Worm (Caenorhabditis elegans) whole organism, L3 larva: ENCODE measurements around the gene dhhc-13.

Experiments
- R02D3.7 ChIP-seq: fragments of 150-350 bp; optimal IDR thresholded peaks from 2 replicates; lab custom pipeline; 2014; ENCODE audit warnings: missing biosample characterization, missing genetic modification characterization
- ZK546.5 ChIP-seq: sonication (generic microtip); optimal IDR thresholded peaks from 2 replicates; lab custom pipeline; 2017; ENCODE audit warnings: missing biosample characterization, missing genetic modification characterization
- aly-2 ChIP-seq: fragments of 150-350 bp; optimal IDR thresholded peaks from 2 replicates; lab custom pipeline; 2014; ENCODE audit warnings: missing biosample characterization, missing genetic modification characterization
- ceh-16 ChIP-seq: sonication (generic microtip); optimal IDR thresholded peaks from 2 replicates; lab custom pipeline; 2017; ENCODE audit warnings: missing biosample characterization, missing genetic modification characterization
- ceh-28 ChIP-seq: fragments of 150-350 bp; optimal IDR thresholded peaks from 2 replicates; lab custom pipeline; 2014; ENCODE audit warnings: missing biosample characterization, missing genetic modification reagents, missing genetic modification characterization
- ceh-82 ChIP-seq: fragments of 150-350 bp; optimal IDR thresholded peaks from 2 replicates; lab custom pipeline; 2014; ENCODE audit warnings: missing biosample characterization, missing genetic modification characterization
- ceh-9 ChIP-seq: sonication (generic microtip); optimal IDR thresholded peaks from 2 replicates; lab custom pipeline; 2018; ENCODE audit warnings: missing biosample characterization, missing genetic modification characterization
- daf-12 ChIP-seq: fragments of 150-350 bp; optimal IDR thresholded peaks from 2 replicates; lab custom pipeline; 2014; ENCODE audit warnings: missing biosample characterization, missing genetic modification reagents, missing genetic modification characterization
- egl-27 ChIP-seq: sonication (generic microtip); optimal IDR thresholded peaks from 4 replicates; lab custom pipeline; 2017; ENCODE audit warnings: missing biosample characterization, missing genetic modification reagents, missing genetic modification characterization
- egl-5 ChIP-seq: fragments of 150-350 bp; optimal IDR thresholded peaks from 2 replicates; lab custom pipeline; 2017; ENCODE audit warnings: missing biosample characterization, missing genetic modification reagents, missing genetic modification characterization, inconsistent platforms
- elt-1 ChIP-seq: fragments of 150-350 bp; optimal IDR thresholded peaks from 2 replicates; lab custom pipeline; 2014; ENCODE audit warnings: missing biosample characterization, missing genetic modification characterization
- elt-2 ChIP-seq: sonication (generic microtip); optimal IDR thresholded peaks from 2 replicates; lab custom pipeline; 2016; ENCODE audit warnings: missing genetic modification reagents, mild to moderate bottlenecking, missing genetic modification characterization, missing compliant biosample characterization
- elt-3 ChIP-seq, 3 experiments: fragments of 150-350 bp in 1 of 3; sonication (generic microtip) in 2 of 3; optimal IDR thresholded peaks; 2 replicates in 2 of 3; 4 replicates in 1 of 3; lab custom pipeline; 2014 to 2017; ENCODE audit warnings: missing biosample characterization in 3 of 3, missing genetic modification characterization in 3 of 3
- eor-1 ChIP-seq, 2 experiments: fragments of 150-350 bp; optimal IDR thresholded peaks; 2 replicates each; lab custom pipeline; 2014 to 2018; ENCODE audit warnings: missing biosample characterization in 2 of 2, missing genetic modification characterization in 2 of 2
- fkh-10 ChIP-seq: sonication (generic microtip); optimal IDR thresholded peaks from 2 replicates; lab custom pipeline; 2017; ENCODE audit warnings: missing biosample characterization, missing genetic modification reagents, missing genetic modification characterization
- fkh-2 ChIP-seq: fragments of 150-350 bp; optimal IDR thresholded peaks from 2 replicates; lab custom pipeline; 2014; ENCODE audit warnings: missing biosample characterization, missing genetic modification reagents, missing genetic modification characterization
- fos-1 ChIP-seq: fragments of 150-350 bp; optimal IDR thresholded peaks from 2 replicates; lab custom pipeline; 2014; ENCODE audit warnings: missing biosample characterization, missing genetic modification characterization
- hmg-11 ChIP-seq: sonication (generic microtip); optimal IDR thresholded peaks from 2 replicates; lab custom pipeline; 2016; ENCODE audit warnings: missing genetic modification characterization, missing compliant biosample characterization
- jun-1 ChIP-seq: fragments of 150-350 bp; optimal IDR thresholded peaks from 2 replicates; lab custom pipeline; 2014; ENCODE audit warnings: missing biosample characterization, missing genetic modification reagents, missing genetic modification characterization
- lin-15B ChIP-seq: fragments of 150-350 bp; optimal IDR thresholded peaks from 2 replicates; lab custom pipeline; 2014; ENCODE audit warnings: missing biosample characterization, missing genetic modification characterization
- lin-39 ChIP-seq: fragments of 150-350 bp; optimal IDR thresholded peaks from 2 replicates; lab custom pipeline; 2018; ENCODE audit warnings: missing biosample characterization, missing genetic modification reagents, missing genetic modification characterization
- lsy-12 ChIP-seq: sonication (generic microtip); optimal IDR thresholded peaks from 2 replicates; lab custom pipeline; 2016; ENCODE audit warnings: mild to moderate bottlenecking, missing genetic modification characterization, missing compliant biosample characterization
- mdl-1 ChIP-seq: fragments of 150-350 bp; optimal IDR thresholded peaks from 2 replicates; lab custom pipeline; 2014; ENCODE audit warnings: missing biosample characterization, missing genetic modification characterization
- mml-1 ChIP-seq: fragments of 150-350 bp; sonication (generic microtip); optimal IDR thresholded peaks from 3 replicates; lab custom pipeline; 2014; ENCODE audit warnings: missing biosample characterization, missing genetic modification characterization
- nfya-1 ChIP-seq: sonication (generic microtip); optimal IDR thresholded peaks from 2 replicates; lab custom pipeline; 2017; ENCODE audit warnings: missing genetic modification characterization, mild to moderate bottlenecking, missing compliant biosample characterization, antibody characterized with exemption, moderate library complexity; ENCODE audit not compliant: insufficient read depth
- nhr-11 ChIP-seq: fragments of 150-350 bp; optimal IDR thresholded peaks from 2 replicates; lab custom pipeline; 2014; ENCODE audit warnings: missing biosample characterization, missing genetic modification characterization
- nhr-12 ChIP-seq: fragments of 150-350 bp; optimal IDR thresholded peaks from 2 replicates; lab custom pipeline; 2014; ENCODE audit warnings: missing biosample characterization, missing genetic modification characterization
- nhr-23 ChIP-seq: fragments of 150-350 bp; optimal IDR thresholded peaks from 2 replicates; lab custom pipeline; 2014; ENCODE audit warnings: missing biosample characterization, missing genetic modification reagents, missing genetic modification characterization
- nhr-237 ChIP-seq: fragments of 150-350 bp; optimal IDR thresholded peaks from 2 replicates; lab custom pipeline; 2014; ENCODE audit warnings: missing biosample characterization, missing genetic modification characterization
- nhr-25 ChIP-seq: sonication (generic microtip); optimal IDR thresholded peaks from 2 replicates; lab custom pipeline; 2017; ENCODE audit warnings: missing biosample characterization, missing genetic modification characterization
- nhr-28 ChIP-seq: fragments of 150-350 bp; optimal IDR thresholded peaks from 2 replicates; lab custom pipeline; 2014; ENCODE audit warnings: missing biosample characterization, missing genetic modification characterization
- nhr-43 ChIP-seq: sonication (generic microtip); optimal IDR thresholded peaks from 2 replicates; lab custom pipeline; 2016; ENCODE audit warnings: mild to moderate bottlenecking, missing genetic modification characterization, missing compliant biosample characterization; ENCODE audit not compliant: poor library complexity, severe bottlenecking
- nhr-67 ChIP-seq: fragments of 150-350 bp; optimal IDR thresholded peaks from 2 replicates; lab custom pipeline; 2014; ENCODE audit warnings: missing biosample characterization, missing genetic modification characterization
- nhr-76 ChIP-seq: fragments of 150-350 bp; sonication (generic microtip); optimal IDR thresholded peaks from 5 replicates; lab custom pipeline; 2014; ENCODE audit warnings: missing biosample characterization, missing genetic modification characterization
- nhr-77 ChIP-seq: fragments of 150-350 bp; optimal IDR thresholded peaks from 2 replicates; lab custom pipeline; 2014; ENCODE audit warnings: missing biosample characterization, missing genetic modification characterization
- pha-4 ChIP-seq: fragments of 150-350 bp; optimal IDR thresholded peaks from 2 replicates; lab custom pipeline; 2014; ENCODE audit warnings: missing biosample characterization, missing genetic modification reagents, missing genetic modification characterization
- pqm-1 ChIP-seq: fragments of 150-350 bp; optimal IDR thresholded peaks from 2 replicates; lab custom pipeline; 2017; ENCODE audit warnings: missing biosample characterization, missing genetic modification characterization, inconsistent platforms
- sea-2 ChIP-seq: fragments of 150-350 bp; sonication (generic microtip); optimal IDR thresholded peaks from 4 replicates; lab custom pipeline; 2014; ENCODE audit warnings: missing biosample characterization, missing genetic modification reagents, missing genetic modification characterization
- skn-1 ChIP-seq: fragments of 150-350 bp; optimal IDR thresholded peaks from 2 replicates; lab custom pipeline; 2014; ENCODE audit warnings: missing biosample characterization, missing genetic modification characterization
- snpc-4 ChIP-seq: fragments of 150-350 bp; optimal IDR thresholded peaks from 2 replicates; lab custom pipeline; 2014; ENCODE audit warnings: missing biosample characterization, missing genetic modification characterization
- tbx-2 ChIP-seq: sonication (generic microtip); optimal IDR thresholded peaks from 2 replicates; lab custom pipeline; 2016; ENCODE audit warnings: mild to moderate bottlenecking, missing genetic modification characterization, missing compliant biosample characterization
- unc-39 ChIP-seq: sonication (generic microtip); optimal IDR thresholded peaks from 4 replicates; lab custom pipeline; 2017; ENCODE audit warnings: missing biosample characterization, missing genetic modification characterization
- unc-62 ChIP-seq: fragments of 150-350 bp; sonication (generic microtip); optimal IDR thresholded peaks from 4 replicates; lab custom pipeline; 2014; ENCODE audit warnings: missing biosample characterization, missing genetic modification reagents, missing genetic modification characterization
- zag-1 ChIP-seq: fragments of 150-350 bp; optimal IDR thresholded peaks from 2 replicates; lab custom pipeline; 2014; ENCODE audit warnings: missing biosample characterization, missing genetic modification characterization
- ztf-11 ChIP-seq: fragments of 150-350 bp; optimal IDR thresholded peaks from 2 replicates; lab custom pipeline; 2014; ENCODE audit warnings: missing biosample characterization, missing genetic modification characterization
- ztf-4 ChIP-seq: fragments of 150-350 bp; optimal IDR thresholded peaks from 2 replicates; lab custom pipeline; 2014; ENCODE audit warnings: missing biosample characterization, missing genetic modification characterization

The dhhc-13 gene

ce11 chrIV:5962219-5962945 is 45.3 kb downstream of the dhhc-13 start, which contains the start of gene K02B2.6:
Gene K02B2.6, minus strand, starts transcription at chrIV:5962269.
- TF ChIP-seq fkh-2 (tag; lab: Kevin White, UChicago) = no peak
- no peak for TF ChIP-seq mml-1 (tag; lab: Kevin White, UChicago)
- TF ChIP-seq nfya-1 = no peak
- TF ChIP-seq nhr-11 (tag; lab: Kevin White, UChicago) = no peak
- no peak for TF ChIP-seq ceh-82 (tag; lab: Kevin White, UChicago)
- no peak for TF ChIP-seq aly-2
- TF ChIP-seq egl-5 (tag; lab: Kevin White, UChicago) = no peak
- no peak for TF ChIP-seq pqm-1 (tag; lab: Kevin White, UChicago)
- TF ChIP-seq snpc-4 (tag; lab: Kevin White, UChicago) = no peak
- no peak for TF ChIP-seq nhr-25
- no peak for TF ChIP-seq elt-3 (tag; optimal IDR thresholded peaks at IDR 0.05; lab: Kevin White, UChicago)
- no peak for TF ChIP-seq ceh-16
- no peak for TF ChIP-seq lin-15B (tag; lab: Kevin White, UChicago)

ce11 chrIV:5964286-5964685 is 47.2 kb downstream of the dhhc-13 start:
- TF ChIP-seq hmg-11 (tag; lab: Kevin White, UChicago) (no peak), lin-39 (tag; lab: Kevin White, UChicago) (peak; percentile 61), nhr-11 (tag; lab: Kevin White, UChicago) (no peak)
- TF ChIP-seq, all 47 proteins: peak for 1

- TF ChIP-seq nhr-11 (tag; lab: Kevin White, UChicago) (no peak), nfya-1 (peak; percentile 73), ztf-4 (tag; lab: Kevin White, UChicago) (peak; percentile 3), jun-1 (tag; lab: Kevin White, UChicago) (peak; percentile 67), tbx-2 (tag; lab: Kevin White, UChicago) (peak; percentile 66), egl-5 (tag; lab: Kevin White, UChicago) (no peak), lin-39 (tag; lab: Kevin White, UChicago) (peak; percentile 60), nhr-77 (no peak), elt-3 (tag; optimal IDR thresholded peaks at IDR 0.05; lab: Kevin White, UChicago) (peak in 2 of 3 experiments; percentile 12 to 82), nhr-23 (tag; lab: Kevin White, UChicago) (peak; percentile 43), mml-1 (tag; lab: Kevin White, UChicago) (no peak), nhr-43 (peak; percentile 79), unc-62 (no peak), lsy-12 (tag; lab: Kevin White, UChicago) (peak; percentile 87), unc-39 (tag; lab: Kevin White, UChicago) (no peak), elt-1 (tag; lab: Kevin White, UChicago) (peak; percentile 2), nhr-12 (tag; lab: Kevin White, UChicago) (no peak), fkh-2 (tag; lab: Kevin White, UChicago) (no peak), daf-12 (no peak), ceh-9 (no peak), sea-2 (no peak), nhr-237 (tag; lab: Kevin White, UChicago) (no peak), elt-2 (tag; lab: Kevin White, UChicago) (peak; percentile 94), R02D3.7 (tag; lab: Kevin White, UChicago) (peak; percentile 21), eor-1 (tag; optimal IDR thresholded peaks at IDR 0.05; lab: Kevin White, UChicago) (peak in 1 of 2 experiments; percentile 44), ZK546.5 (tag; lab: Kevin White, UChicago) (no peak), aly-2 (no peak), ceh-28 (tag; lab: Kevin White, UChicago) (peak; percentile 64), mdl-1 (no peak), ztf-11 (tag; lab: Kevin White, UChicago) (no peak), snpc-4 (tag; lab: Kevin White, UChicago) (peak; percentile 81), ceh-16 (no peak), pqm-1 (tag; lab: Kevin White, UChicago) (peak; percentile 95), skn-1 (tag; lab: Kevin White, UChicago) (peak; percentile 81), hmg-11 (tag; lab: Kevin White, UChicago) (peak; percentile 82), fkh-10 (GFP tag; lab: Kevin White, UChicago) (no peak), nhr-28 (tag; lab: Kevin White, UChicago) (no peak), fos-1 (tag; lab: Kevin White, UChicago) (peak; percentile 58), lin-15B (tag; lab: Kevin White, UChicago) (peak; percentile 13), zag-1 (tag; lab: Kevin White, UChicago) (no peak), pha-4 (tag; lab: Kevin White, UChicago) (peak; percentile 93), nhr-76 (tag; lab: Kevin White, UChicago) (peak; percentile 63), nhr-25 (peak; percentile 74), egl-27 (tag; lab: Kevin White, UChicago) (peak; percentile 62), nhr-67 (tag; lab: Kevin White, UChicago) (no peak)
Observed at ce11 chrIV:5967035-5967499, 49.9 kb downstream of the dhhc-13 start.
